Fruit fly (Drosophila melanogaster) whole organism, embryonic: ENCODE measurements around the gene Ac78C.

ENCODE experiments used
- Adf1 ChIP-seq: fragments of 200-800 bp; sonication (Bioruptor generic); IDR thresholded peaks from 2 replicates; pipeline ENCODE4 v1.3.6; 2022; ENCODE audit warnings: missing biosample characterization, missing genetic modification characterization
- Antp ChIP-seq: fragments of 200-800 bp; sonication (Bioruptor generic); optimal IDR thresholded peaks from 3 replicates; lab custom pipeline; 2016; ENCODE audit warnings: missing biosample characterization, missing genetic modification characterization
- BEAF-32 ChIP-seq: fragments of 200-800 bp; sonication (Bioruptor generic); optimal IDR thresholded peaks from 3 replicates; lab custom pipeline; 2017; ENCODE audit warnings: missing biosample characterization, missing genetic modification characterization, mild to moderate bottlenecking, moderate library complexity, missing genetic modification reagents
- CG11695 ChIP-seq: fragments of 200-800 bp; sonication (Bioruptor generic); IDR thresholded peaks from 3 replicates; pipeline ENCODE4 v1.3.6; 2022; ENCODE audit warnings: missing biosample characterization, missing genetic modification characterization
- CG12155 ChIP-seq: fragments of 200-800 bp; sonication (Bioruptor generic); optimal IDR thresholded peaks from 3 replicates; lab custom pipeline; 2016; ENCODE audit warnings: missing biosample characterization, missing genetic modification characterization
- CG13287 ChIP-seq: fragments of 200-800 bp; sonication (Bioruptor generic); IDR thresholded peaks from 2 replicates; pipeline ENCODE4 v1.3.6; 2022; ENCODE audit warnings: missing biosample characterization, missing genetic modification characterization; ENCODE audit not compliant: partially characterized antibody
- CG15269 ChIP-seq: fragments of 200-800 bp; sonication (Bioruptor generic); optimal IDR thresholded peaks from 2 replicates; lab custom pipeline; 2018; ENCODE audit warnings: missing biosample characterization, mild to moderate bottlenecking, missing genetic modification characterization, moderate library complexity
- CG15514 ChIP-seq: fragments of 200-800 bp; sonication (Bioruptor generic); optimal IDR thresholded peaks from 3 replicates; lab custom pipeline; 2017; ENCODE audit warnings: missing biosample characterization, missing genetic modification characterization, mild to moderate bottlenecking, moderate library complexity, missing genetic modification reagents
- CG1603 ChIP-seq: fragments of 200-800 bp; sonication (Bioruptor generic); optimal IDR thresholded peaks from 2 replicates; lab custom pipeline; 2019; ENCODE audit warnings: missing biosample characterization, mild to moderate bottlenecking, missing genetic modification characterization, moderate library complexity
- CG2120 ChIP-seq: fragments of 200-800 bp; sonication (Bioruptor generic); optimal IDR thresholded peaks from 3 replicates; lab custom pipeline; 2016; ENCODE audit warnings: missing biosample characterization, missing genetic modification characterization
- CG2202 ChIP-seq: fragments of 200-800 bp; sonication (Bioruptor generic); optimal IDR thresholded peaks from 2 replicates; lab custom pipeline; 2018; ENCODE audit warnings: missing biosample characterization, mild to moderate bottlenecking, missing genetic modification characterization
- CG34376 ChIP-seq: fragments of 200-800 bp; sonication (Bioruptor generic); optimal IDR thresholded peaks from 2 replicates; lab custom pipeline; 2018; ENCODE audit warnings: missing biosample characterization, mild to moderate bottlenecking, missing genetic modification characterization
- CG3847 ChIP-seq: fragments of 200-800 bp; sonication (Bioruptor generic); IDR thresholded peaks from 2 replicates; pipeline ENCODE4 v1.3.6; 2022; ENCODE audit warnings: missing biosample characterization, missing genetic modification characterization
- CG42726 ChIP-seq: fragments of 200-800 bp; sonication (Bioruptor generic); IDR thresholded peaks from 2 replicates; pipeline ENCODE4 v1.3.6; 2022; ENCODE audit warnings: missing biosample characterization, missing genetic modification characterization; ENCODE audit not compliant: partially characterized antibody
- CG43689 ChIP-seq: fragments of 200-800 bp; sonication (Bioruptor generic); IDR thresholded peaks from 2 replicates; pipeline ENCODE4 v1.3.6; 2022; ENCODE audit warnings: missing biosample characterization, missing genetic modification characterization
- CG4617 ChIP-seq: fragments of 200-800 bp; sonication (Bioruptor generic); optimal IDR thresholded peaks from 3 replicates; lab custom pipeline; 2016; ENCODE audit warnings: missing biosample characterization, missing genetic modification characterization, borderline replicate concordance
- CG5180 ChIP-seq: fragments of 200-800 bp; sonication (Bioruptor generic); optimal IDR thresholded peaks from 3 replicates; lab custom pipeline; 2017; ENCODE audit warnings: missing biosample characterization, missing genetic modification characterization, mild to moderate bottlenecking, moderate library complexity, missing genetic modification reagents
- CG8281 ChIP-seq: fragments of 200-800 bp; sonication (Bioruptor generic); optimal IDR thresholded peaks from 2 replicates; lab custom pipeline; 2018; ENCODE audit warnings: missing biosample characterization, mild to moderate bottlenecking, missing genetic modification characterization, moderate library complexity
- CrebB ChIP-seq: fragments of 200-800 bp; sonication (Bioruptor generic); optimal IDR thresholded peaks from 3 replicates; lab custom pipeline; 2018; ENCODE audit warnings: missing biosample characterization, mild to moderate bottlenecking, missing genetic modification characterization
- Dip3 ChIP-seq: fragments of 200-800 bp; sonication (Bioruptor generic); optimal IDR thresholded peaks from 3 replicates; lab custom pipeline; 2016; ENCODE audit warnings: missing biosample characterization, missing genetic modification characterization
- Dp ChIP-seq: fragments of 200-800 bp; sonication (Bioruptor generic); optimal IDR thresholded peaks from 2 replicates; lab custom pipeline; 2018; ENCODE audit warnings: missing biosample characterization, mild to moderate bottlenecking, missing genetic modification characterization, moderate library complexity
- E2f2 ChIP-seq: fragments of 200-800 bp; sonication (Bioruptor generic); IDR thresholded peaks from 2 replicates; pipeline ENCODE4 v1.3.6; 2022; ENCODE audit warnings: missing biosample characterization, missing genetic modification characterization
- Elba2 ChIP-seq: fragments of 200-800 bp; sonication (Bioruptor generic); optimal IDR thresholded peaks from 3 replicates; lab custom pipeline; 2016; ENCODE audit warnings: missing biosample characterization, missing genetic modification characterization
- Ets65A ChIP-seq: fragments of 200-800 bp; sonication (Bioruptor generic); peaks from one replicate; lab custom pipeline; 2016; ENCODE audit warnings: missing biosample characterization, missing genetic modification characterization
- HLHmδ ChIP-seq: fragments of 200-800 bp; sonication (Bioruptor generic); optimal IDR thresholded peaks from 2 replicates; lab custom pipeline; 2018; ENCODE audit warnings: missing biosample characterization, mild to moderate bottlenecking, missing genetic modification characterization, moderate library complexity
- Hmr ChIP-seq: fragments of 200-800 bp; sonication (Bioruptor generic); optimal IDR thresholded peaks from 3 replicates; lab custom pipeline; 2017; ENCODE audit warnings: mild to moderate bottlenecking, missing biosample characterization, missing genetic modification reagents, missing genetic modification characterization
- Hr51 ChIP-seq, 2 experiments: fragments of 200-800 bp; sonication (Bioruptor generic); optimal IDR thresholded peaks; 2 replicates in 1 of 2; 3 replicates in 1 of 2; lab custom pipeline; 2016 to 2018; ENCODE audit warnings: missing biosample characterization in 2 of 2, missing genetic modification characterization in 2 of 2, mild to moderate bottlenecking in 1 of 2, moderate library complexity in 1 of 2
- Lhr ChIP-seq: fragments of 200-800 bp; sonication (Bioruptor generic); optimal IDR thresholded peaks from 3 replicates; lab custom pipeline; 2017; ENCODE audit warnings: mild to moderate bottlenecking, missing biosample characterization, missing genetic modification reagents, missing genetic modification characterization
- MBD-R2 ChIP-seq: fragments of 200-800 bp; sonication (Bioruptor generic); IDR thresholded peaks from 2 replicates; pipeline ENCODE4 v1.3.6; 2022; ENCODE audit warnings: missing biosample characterization, missing genetic modification characterization
- MTF-1 ChIP-seq: fragments of 200-800 bp; sonication (Bioruptor generic); optimal IDR thresholded peaks from 2 replicates; lab custom pipeline; 2018; ENCODE audit warnings: missing biosample characterization, mild to moderate bottlenecking, missing genetic modification characterization, borderline replicate concordance
- Rfx ChIP-seq: fragments of 200-800 bp; sonication (Bioruptor generic); IDR thresholded peaks from 2 replicates; pipeline ENCODE4 v1.3.6; 2022; ENCODE audit warnings: missing biosample characterization, missing genetic modification characterization
- Stat92E ChIP-seq, 3 experiments: fragments of >200 bp in 2 of 3; fragments of 200-800 bp in 1 of 3; sonication (Bioruptor generic) in 1 of 3; optimal IDR thresholded peaks; 2 replicates each; lab custom pipeline; 2017 to 2019; ENCODE audit warnings: missing biosample characterization in 3 of 3, missing genetic modification characterization in 3 of 3, mild to moderate bottlenecking in 1 of 3, moderate library complexity in 1 of 3
- amos ChIP-seq: fragments of 200-800 bp; sonication (Bioruptor generic); IDR thresholded peaks from 2 replicates; pipeline ENCODE4 v1.3.6; 2022; ENCODE audit warnings: missing biosample characterization, missing genetic modification characterization; ENCODE audit not compliant: partially characterized antibody
- crp ChIP-seq, 2 experiments: fragments of 200-800 bp; sonication (Bioruptor generic); optimal IDR thresholded peaks; 2 replicates in 1 of 2; 3 replicates in 1 of 2; lab custom pipeline; 2017; ENCODE audit warnings: missing biosample characterization in 2 of 2, missing genetic modification characterization in 2 of 2, mild to moderate bottlenecking in 1 of 2, moderate library complexity in 1 of 2
- danr ChIP-seq: fragments of 200-800 bp; sonication (Bioruptor generic); IDR thresholded peaks from 2 replicates; pipeline ENCODE4 v1.3.6; 2022; ENCODE audit warnings: missing biosample characterization, missing genetic modification characterization
- dm ChIP-seq: fragments of 200-800 bp; sonication (Bioruptor generic); optimal IDR thresholded peaks from 3 replicates; lab custom pipeline; 2016; ENCODE audit warnings: missing biosample characterization, missing genetic modification characterization
- ftz-f1 ChIP-seq: fragments of 200-800 bp; sonication (Bioruptor generic); optimal IDR thresholded peaks from 2 replicates; lab custom pipeline; 2016; ENCODE audit warnings: missing biosample characterization, missing genetic modification characterization
- gce ChIP-seq: fragments of 200-800 bp; sonication (Bioruptor generic); IDR thresholded peaks from 3 replicates; pipeline ENCODE4 v1.3.6; 2022; ENCODE audit warnings: missing biosample characterization, missing genetic modification characterization
- ind ChIP-seq: fragments of 200-800 bp; sonication (Bioruptor generic); optimal IDR thresholded peaks from 3 replicates; lab custom pipeline; 2016; ENCODE audit warnings: missing biosample characterization, missing genetic modification characterization
- insv ChIP-seq, 2 experiments: fragments of 200-800 bp; sonication (Bioruptor generic); optimal IDR thresholded peaks; 3 replicates each; lab custom pipeline; 2016 to 2018; ENCODE audit warnings: missing biosample characterization in 2 of 2, missing genetic modification characterization in 2 of 2
- mld ChIP-seq: fragments of 200-800 bp; sonication (Bioruptor generic); IDR thresholded peaks from 3 replicates; pipeline ENCODE4 v1.3.6; 2022; ENCODE audit warnings: missing biosample characterization, missing genetic modification characterization; ENCODE audit not compliant: partially characterized antibody
- nmo ChIP-seq: fragments of 200-800 bp; sonication (Bioruptor generic); optimal IDR thresholded peaks from 2 replicates; lab custom pipeline; 2018; ENCODE audit warnings: missing biosample characterization, mild to moderate bottlenecking, missing genetic modification characterization, moderate library complexity
- phol ChIP-seq: fragments of 200-800 bp; sonication (Bioruptor generic); optimal IDR thresholded peaks from 3 replicates; lab custom pipeline; 2018; ENCODE audit warnings: missing biosample characterization, mild to moderate bottlenecking, missing genetic modification characterization, moderate library complexity
- pzg ChIP-seq: fragments of 200-800 bp; sonication (Bioruptor generic); optimal IDR thresholded peaks from 3 replicates; lab custom pipeline; 2018; ENCODE audit warnings: missing biosample characterization, mild to moderate bottlenecking, missing genetic modification characterization, moderate library complexity
- sens ChIP-seq: fragments of 200-800 bp; sonication (Bioruptor generic); peaks from one replicate; lab custom pipeline; 2016; ENCODE audit warnings: missing biosample characterization, missing genetic modification characterization
- stwl ChIP-seq: fragments of 200-800 bp; sonication (Bioruptor generic); optimal IDR thresholded peaks from 3 replicates; lab custom pipeline; 2018; ENCODE audit warnings: missing biosample characterization, mild to moderate bottlenecking, missing genetic modification characterization, moderate library complexity
- trem ChIP-seq: fragments of 200-800 bp; optimal IDR thresholded peaks from 3 replicates; lab custom pipeline; 2019; ENCODE audit warnings: missing biosample characterization, mild to moderate bottlenecking, missing genetic modification characterization, moderate library complexity
- zen ChIP-seq: fragments of 200-800 bp; sonication (Bioruptor generic); optimal IDR thresholded peaks from 3 replicates; lab custom pipeline; 2018; ENCODE audit warnings: missing biosample characterization, mild to moderate bottlenecking, missing genetic modification characterization, moderate library complexity

Gene Ac78C

DNA sequence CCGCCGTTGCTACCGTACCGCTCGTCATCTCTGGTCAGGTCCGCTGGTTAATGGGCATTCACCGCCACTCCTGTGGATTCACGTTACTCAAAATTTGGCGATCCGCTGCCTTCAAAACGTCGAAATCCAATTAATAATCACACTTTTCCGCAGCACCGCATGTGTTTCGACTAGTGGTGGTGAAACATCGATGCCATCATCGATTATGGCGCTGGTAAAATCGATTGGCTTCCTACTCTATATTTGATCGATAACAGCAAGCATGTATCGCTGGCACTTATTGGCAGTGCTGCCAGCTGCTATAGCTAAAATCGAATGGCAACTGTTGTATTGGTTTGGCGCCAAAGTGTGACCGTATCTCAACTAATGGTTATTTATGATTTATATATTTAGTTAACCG lies 35.9 kb downstream of the Ac78C start (continued):
- TF ChIP-seq gce (GFP tag; lab: Robert Waterston, UW) = no peak
- TF ChIP-seq MTF-1 (GFP tag; lab: Kevin White, UChicago) = no peak
- TF ChIP-seq stwl = peak; percentile 95
- TF ChIP-seq CG15514 (GFP tag; lab: Kevin White, UChicago) = peak; percentile 75
- TF ChIP-seq Hmr (GFP tag; lab: Kevin White, UChicago) = peak; percentile 53
- TF ChIP-seq CG12155 = peak; percentile 3
- peak in 1 of 3 experiments; percentile 49 for TF ChIP-seq Stat92E (GFP tag; optimal IDR thresholded peaks at IDR 0.05; lab: Kevin White, UChicago)
- peak; percentile 97 for TF ChIP-seq ftz-f1 (GFP tag; lab: Kevin White, UChicago)
- peak; percentile 17 for TF ChIP-seq Dip3 (GFP tag; lab: Kevin White, UChicago)
- peak in 1 of 2 experiments; percentile 10 for TF ChIP-seq insv (GFP tag; optimal IDR thresholded peaks at IDR 0.05; lab: Kevin White, UChicago)
- no peak for TF ChIP-seq ind (GFP tag; lab: Kevin White, UChicago)
- peak; percentile 51 for TF ChIP-seq nmo
- TF ChIP-seq CG43689 = no peak
- TF ChIP-seq Antp (GFP tag; lab: Kevin White, UChicago) = peak; percentile 26
- TF ChIP-seq amos (GFP tag; lab: Robert Waterston, UW) = peak; percentile 92
- TF ChIP-seq E2f2 = peak; percentile 98
- TF ChIP-seq Lhr = peak; percentile 77
- TF ChIP-seq Ets65A (GFP tag; lab: Kevin White, UChicago) = peak; percentile 66
- peak; percentile 45 for TF ChIP-seq CrebB (tag; lab: Kevin White, UChicago)
- TF ChIP-seq CG15269 (tag; lab: Kevin White, UChicago) = no peak
- peak; percentile 96 for TF ChIP-seq dm (GFP tag; lab: Kevin White, UChicago)
- peak; percentile 95 for TF ChIP-seq CG13287 (GFP tag; lab: Robert Waterston, UW)
- no peak for TF ChIP-seq HLHmδ (GFP tag; lab: Kevin White, UChicago)
- TF ChIP-seq CG3847 = peak; percentile 98
- peak; percentile 47 for TF ChIP-seq CG5180 (GFP tag; lab: Kevin White, UChicago)
- peak in 1 of 2 experiments; percentile 20 for TF ChIP-seq Hr51 (GFP tag; optimal IDR thresholded peaks at IDR 0.05; lab: Kevin White, UChicago)
- TF ChIP-seq CG8281 = no peak
- TF ChIP-seq MBD-R2 (GFP tag; lab: Robert Waterston, UW) = peak; percentile 72
- peak; percentile 8 for TF ChIP-seq CG34376
- peak; percentile 75 for TF ChIP-seq sens (GFP tag; lab: Kevin White, UChicago)
- TF ChIP-seq Dp = peak; percentile 95
- TF ChIP-seq CG1603 (tag; lab: Kevin White, UChicago) = peak; percentile 88
- TF ChIP-seq trem (tag; lab: Kevin White, UChicago) = peak; percentile 92
- peak in 1 of 2 experiments; percentile 60 for TF ChIP-seq crp (GFP tag; optimal IDR thresholded peaks at IDR 0.05; lab: Kevin White, UChicago)
- TF ChIP-seq pzg (GFP tag; lab: Kevin White, UChicago) = peak; percentile 96
- peak; percentile 60 for TF ChIP-seq CG4617 (GFP tag; lab: Kevin White, UChicago)
- TF ChIP-seq CG2120 (GFP tag; lab: Kevin White, UChicago) = peak; percentile 56
- TF ChIP-seq mld (GFP tag; lab: Robert Waterston, UW) = peak; percentile 96
- peak; percentile 56; the same call in 1 of the 2 replicates for TF ChIP-seq Adf1 (GFP tag; lab: Robert Waterston, UW)
- no peak for TF ChIP-seq CG2202 (tag; lab: Kevin White, UChicago)
- peak; percentile 69 for TF ChIP-seq zen (tag; lab: Kevin White, UChicago)
- TF ChIP-seq Rfx (GFP tag; lab: Robert Waterston, UW) = peak; percentile 58
- 0 out of 3 replicates have a peak, but pooled peaks have one; percentile 12 for TF ChIP-seq CG11695 (GFP tag; lab: Robert Waterston, UW)
- peak; percentile 95 for TF ChIP-seq Elba2 (GFP tag; lab: Kevin White, UChicago)
- peak; percentile 85 for TF ChIP-seq CG42726 (GFP tag; lab: Robert Waterston, UW)
- TF ChIP-seq phol (tag; lab: Kevin White, UChicago) = peak; percentile 56
- peak; percentile 80 for TF ChIP-seq BEAF-32
- TF ChIP-seq danr (GFP tag; lab: Robert Waterston, UW) = no peak
